Worm (Caenorhabditis elegans) whole organism, dauer: ENCODE data around the gene rpn-13.

Experiments used
- unc-62 ChIP-seq: sonication (generic microtip); optimal IDR thresholded peaks from 2 replicates; lab custom pipeline; 2017; ENCODE audit warnings: missing biosample characterization, missing genetic modification reagents, missing genetic modification characterization

The rpn-13 gene

DNA sequence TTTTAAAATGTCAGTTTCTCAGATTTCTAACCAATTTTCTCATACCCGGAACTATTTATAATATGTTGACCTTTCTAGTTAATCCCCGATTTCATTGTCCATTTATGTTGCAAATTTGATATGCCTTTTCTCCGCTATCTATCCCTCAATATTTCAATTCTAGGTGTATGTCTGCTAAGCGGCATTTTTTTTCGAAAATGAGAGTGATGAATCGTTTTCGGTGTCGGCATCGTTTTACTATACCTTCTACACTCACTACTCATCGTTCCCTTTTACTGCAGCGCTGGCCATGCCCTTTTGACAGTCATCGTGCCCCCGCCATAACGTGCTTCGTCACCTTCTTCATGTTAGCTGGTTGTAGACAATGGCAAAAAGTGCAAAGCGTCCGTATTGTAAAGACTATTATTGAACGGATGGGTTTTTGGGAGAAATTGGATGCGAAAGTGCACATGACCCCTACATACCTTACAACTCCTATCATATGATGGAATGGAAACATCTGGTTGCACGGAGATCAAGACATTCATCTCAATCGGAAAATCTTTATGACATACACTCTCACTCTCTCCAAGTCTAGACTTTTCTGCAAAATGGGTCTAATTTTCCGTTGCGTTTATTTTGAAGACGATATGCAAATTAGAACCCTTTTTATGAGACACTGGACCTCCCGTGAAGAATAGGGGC lies 17.6 kb upstream of the rpn-13 start:
- no peak for TF ChIP-seq unc-62 (GFP tag; lab: Kevin White, UChicago)

DNA sequence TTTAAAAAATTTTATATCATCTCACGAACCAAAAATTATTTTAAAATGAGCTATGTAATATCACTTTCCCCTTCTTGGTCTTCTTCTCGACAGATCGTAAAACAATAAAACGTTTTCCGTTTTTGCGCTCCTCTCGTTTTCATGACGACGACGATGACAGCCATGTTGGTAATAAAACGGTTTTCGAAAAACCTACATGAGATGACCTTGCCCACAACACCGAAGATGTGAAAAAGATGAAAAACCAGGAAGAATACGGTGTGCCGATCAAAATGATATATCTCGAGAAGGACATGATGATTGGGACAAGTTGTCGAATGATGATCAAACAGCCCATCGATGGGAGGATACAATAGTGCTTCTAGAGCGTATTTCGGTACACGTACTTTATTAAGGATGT lies 17.0 kb upstream of the rpn-13 start:
- no peak for TF ChIP-seq unc-62 (GFP tag; lab: Kevin White, UChicago)

DNA sequence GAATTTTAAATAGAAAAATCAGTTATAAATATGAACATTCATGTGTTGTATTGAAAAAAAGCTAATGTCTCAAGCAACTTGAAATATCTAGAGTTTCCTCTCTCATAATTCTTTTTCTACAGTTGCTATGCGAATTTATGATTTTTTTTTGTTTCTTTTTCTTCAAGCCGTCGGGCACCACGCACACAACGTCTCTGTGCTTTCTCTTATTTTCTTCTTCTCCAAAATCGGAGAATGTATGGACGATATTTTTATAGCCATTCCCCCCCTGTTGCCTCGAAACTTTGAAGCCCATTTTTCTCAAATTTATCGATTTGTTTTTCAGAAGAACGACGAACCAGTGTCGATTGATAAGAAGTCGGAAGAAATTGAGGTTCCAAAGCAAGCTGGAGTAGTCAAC lies 15.0 kb upstream of the rpn-13 start:
- no peak for TF ChIP-seq unc-62 (GFP tag; lab: Kevin White, UChicago)

DNA sequence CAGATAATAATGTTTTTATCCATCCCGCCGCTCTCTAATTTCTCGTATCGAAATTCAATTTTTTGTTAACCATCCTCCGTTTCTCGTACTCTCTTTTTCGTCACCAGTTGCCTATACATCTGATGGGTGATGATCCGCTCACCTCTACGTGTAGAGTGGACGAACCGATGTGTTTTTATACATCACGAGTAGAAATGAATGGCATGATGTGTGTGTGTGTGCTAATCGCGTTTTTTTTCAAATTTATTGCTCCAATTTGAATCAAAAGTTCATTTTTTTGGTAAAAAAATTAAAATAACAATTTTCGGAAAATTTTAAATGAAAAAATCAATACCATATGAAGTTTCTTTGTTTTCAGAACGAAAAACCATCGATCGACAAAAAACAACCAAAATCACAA lies 14.3 kb upstream of the rpn-13 start:
- TF ChIP-seq unc-62 (GFP tag; lab: Kevin White, UChicago), result no peak

DNA sequence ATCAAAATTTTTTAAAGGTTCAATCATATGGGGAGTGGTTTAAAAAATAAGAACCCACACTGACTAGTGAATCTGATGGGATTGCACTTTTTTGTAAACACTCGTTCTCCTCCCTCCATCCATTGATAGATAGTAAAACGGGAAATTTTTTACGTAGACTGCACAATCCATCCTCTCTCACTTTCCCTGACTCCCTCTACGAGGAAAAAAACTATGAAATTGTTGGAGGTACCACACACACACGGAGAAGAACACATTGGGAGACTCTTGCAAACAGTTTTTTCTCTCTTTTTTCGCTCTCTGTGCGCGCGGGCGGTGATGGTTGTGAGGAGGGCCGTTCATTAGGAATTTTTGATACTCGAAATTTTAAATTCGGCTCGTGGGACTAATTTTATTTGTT lies 13.6 kb upstream of the rpn-13 start:
- TF ChIP-seq unc-62 (GFP tag; lab: Kevin White, UChicago), result no peak

DNA sequence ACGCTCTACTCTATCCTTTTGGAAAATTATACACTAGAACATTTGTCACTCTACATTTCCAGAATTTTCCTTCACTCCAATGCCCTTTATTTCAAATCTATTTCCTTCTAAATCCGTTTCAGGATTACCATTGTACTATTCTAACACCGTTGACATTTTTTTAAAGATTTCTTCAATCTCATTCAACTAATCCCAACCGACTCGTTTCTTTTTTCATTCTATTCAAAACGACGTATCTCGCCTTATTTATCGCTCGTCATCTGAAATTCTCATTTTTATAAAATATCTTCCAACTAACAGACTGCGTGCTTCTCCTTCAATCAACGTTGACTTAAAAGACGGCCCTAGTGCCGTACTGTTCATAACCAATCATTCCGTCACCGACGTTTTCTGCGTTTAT lies 11.4 kb upstream of the rpn-13 start, which contains the start of gene akap-1:
TSS of gene akap-1 (plus strand) at position 301 of the 400 bp plus-strand sequence.
- no peak for TF ChIP-seq unc-62 (GFP tag; lab: Kevin White, UChicago)

DNA sequence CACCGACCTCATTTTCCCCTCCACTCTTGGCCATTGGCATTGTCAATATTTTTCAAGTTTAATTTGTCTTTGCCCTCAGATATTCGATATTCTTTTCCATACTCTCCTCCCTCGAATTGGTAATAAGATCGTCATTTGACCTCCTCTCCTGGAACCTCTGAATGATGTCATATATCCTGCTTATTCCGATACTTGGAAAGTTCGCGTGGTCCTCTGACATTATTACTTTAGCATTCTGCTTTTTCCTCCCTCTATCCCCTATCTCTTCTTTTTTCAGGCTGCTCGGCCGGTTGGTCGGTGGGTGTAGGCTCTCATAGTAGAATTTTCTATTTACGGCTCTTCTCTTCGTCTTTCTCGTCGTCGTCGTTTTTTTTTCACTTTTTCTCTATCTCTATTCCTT lies 10.7 kb upstream of the rpn-13 start:
- no peak for TF ChIP-seq unc-62 (GFP tag; lab: Kevin White, UChicago)

DNA sequence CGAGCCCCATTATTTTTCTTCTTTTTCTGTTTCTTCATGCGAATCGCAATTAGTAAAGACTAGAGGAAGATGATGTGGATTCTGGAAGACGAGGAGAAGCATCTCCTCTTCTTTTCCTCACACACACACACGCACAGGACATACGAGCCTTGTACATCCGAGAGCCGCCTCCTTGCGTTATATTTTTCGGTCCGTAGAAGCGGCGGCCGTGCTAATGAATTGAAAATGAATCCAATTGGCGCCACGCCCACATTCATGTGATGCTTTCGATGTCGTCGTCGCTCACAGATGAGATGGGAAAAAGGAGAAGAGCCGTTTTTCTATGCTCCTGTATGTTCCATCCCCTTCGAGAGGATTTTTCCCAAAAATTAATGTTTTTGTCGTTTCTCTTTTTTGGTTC lies 9.7 kb upstream of the rpn-13 start:
- no peak for TF ChIP-seq unc-62 (GFP tag; lab: Kevin White, UChicago)

DNA sequence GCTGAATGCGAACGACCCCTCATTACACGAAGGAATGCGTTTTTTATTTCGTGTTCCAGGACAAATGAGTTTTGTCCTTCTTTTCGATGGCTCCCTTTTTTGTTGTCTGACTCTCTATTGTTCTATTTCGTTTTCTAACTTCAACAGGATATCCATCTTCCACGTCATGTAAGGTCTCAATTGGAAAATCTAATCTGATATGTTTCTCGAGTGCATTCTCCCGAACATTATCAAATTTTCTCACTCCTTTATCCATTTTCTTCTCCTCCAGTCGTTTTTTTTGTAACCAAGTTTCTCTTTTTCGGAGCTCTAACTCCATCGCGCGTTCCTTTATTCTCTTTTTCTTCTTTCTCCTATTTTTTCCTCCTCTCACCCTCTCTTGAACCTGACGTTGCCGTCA lies 8.7 kb upstream of the rpn-13 start:
- no peak for TF ChIP-seq unc-62 (GFP tag; lab: Kevin White, UChicago)

DNA sequence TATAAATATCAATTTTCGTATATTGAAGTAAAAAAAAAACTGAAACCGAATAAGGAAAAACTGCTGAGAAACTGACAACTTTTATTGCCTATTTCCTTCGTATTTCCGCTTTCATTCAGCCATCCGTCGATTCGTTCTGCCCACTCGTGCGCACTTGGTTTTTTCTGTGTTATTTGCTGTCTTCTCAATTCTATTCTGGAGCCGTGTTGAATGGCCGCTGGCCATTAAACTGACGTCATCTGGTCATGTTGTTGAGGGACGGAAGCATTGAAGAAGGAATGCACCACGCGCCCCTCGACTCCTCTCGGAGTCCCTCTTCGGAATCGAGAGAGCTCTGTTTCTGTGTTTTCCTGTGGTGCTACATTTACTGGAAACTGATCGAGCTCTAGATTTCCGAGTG lies 6.8 kb upstream of the rpn-13 start:
- TF ChIP-seq unc-62 (GFP tag; lab: Kevin White, UChicago), result no peak

DNA sequence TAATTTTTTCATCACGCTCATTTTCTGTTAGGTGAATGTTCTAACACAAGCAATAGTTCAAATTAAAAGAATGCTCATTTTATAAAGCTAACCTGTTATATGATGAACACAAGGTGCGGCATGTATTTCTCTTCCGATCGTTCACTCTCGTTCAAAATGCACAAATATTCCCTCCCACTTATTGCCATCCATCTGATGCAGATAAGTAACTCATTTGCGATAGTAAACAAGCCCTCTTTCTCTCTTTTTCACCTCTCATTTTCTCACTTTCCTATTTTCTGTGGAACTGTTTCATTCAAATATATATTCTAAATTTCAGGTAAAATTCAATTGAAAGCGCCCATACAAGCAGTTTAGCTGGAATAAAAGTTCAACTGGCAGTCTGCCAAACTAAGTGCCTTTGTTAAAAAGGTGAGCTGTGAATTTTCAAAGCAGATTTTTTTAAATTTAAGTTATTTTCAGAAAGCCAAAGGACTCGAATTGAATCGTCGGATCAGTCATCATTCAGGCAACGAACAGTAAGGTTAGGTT lies 4.3 kb upstream of the rpn-13 start, which contains the start of the genes trmt-10C.2 and C56G2.22:
TSS of gene trmt-10C.2 (plus strand) at position 314 of the 531 bp plus-strand sequence.
TSS of gene C56G2.22 (plus strand) at position 481 of the 531 bp plus-strand sequence.
- no peak for TF ChIP-seq unc-62 (GFP tag; lab: Kevin White, UChicago)

DNA sequence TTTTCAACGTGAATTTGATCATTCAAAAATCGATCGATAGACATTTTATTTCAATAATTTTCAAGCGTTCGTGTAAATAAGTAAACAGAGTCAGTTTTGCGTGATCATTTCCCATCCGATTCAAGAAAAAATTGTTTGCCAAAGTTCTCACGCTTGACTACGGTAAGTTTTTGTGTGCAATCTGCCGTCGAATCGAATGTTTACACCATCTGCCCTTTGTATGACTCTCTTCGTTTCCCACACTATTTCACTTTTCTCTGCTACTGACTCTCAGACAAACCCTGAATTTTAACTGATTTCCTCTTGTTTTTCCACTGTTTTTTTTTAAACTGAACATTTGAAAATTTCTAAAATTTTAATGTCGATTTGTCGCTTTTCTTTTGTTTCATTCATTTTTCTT lies 3.0 kb upstream of the rpn-13 start:
- TF ChIP-seq unc-62 (GFP tag; lab: Kevin White, UChicago), result no peak

DNA sequence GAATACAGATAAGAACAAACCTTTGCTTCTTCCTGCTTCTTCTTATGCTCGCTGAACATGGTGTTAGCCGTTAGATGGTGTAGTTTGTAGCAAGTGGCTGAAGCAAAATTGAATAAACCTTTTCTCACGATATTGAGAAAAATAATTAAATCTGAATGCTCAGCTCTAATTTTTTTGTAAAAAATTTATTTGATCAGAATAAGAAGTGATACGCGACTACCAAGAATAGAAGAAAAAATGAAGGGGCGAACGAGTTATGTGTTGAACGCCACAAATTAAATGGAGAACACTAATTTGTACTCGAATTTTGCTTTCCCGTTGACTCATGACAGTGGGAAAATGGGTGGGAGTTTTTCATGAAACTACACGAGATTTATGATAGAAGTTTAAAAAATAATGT lies 1.5 kb upstream of the rpn-13 start, which contains the start of gene C56G2.9:
TSS of gene C56G2.9 (minus strand) at position 101 of the 400 bp plus-strand sequence.
- no peak for TF ChIP-seq unc-62 (GFP tag; lab: Kevin White, UChicago)

DNA sequence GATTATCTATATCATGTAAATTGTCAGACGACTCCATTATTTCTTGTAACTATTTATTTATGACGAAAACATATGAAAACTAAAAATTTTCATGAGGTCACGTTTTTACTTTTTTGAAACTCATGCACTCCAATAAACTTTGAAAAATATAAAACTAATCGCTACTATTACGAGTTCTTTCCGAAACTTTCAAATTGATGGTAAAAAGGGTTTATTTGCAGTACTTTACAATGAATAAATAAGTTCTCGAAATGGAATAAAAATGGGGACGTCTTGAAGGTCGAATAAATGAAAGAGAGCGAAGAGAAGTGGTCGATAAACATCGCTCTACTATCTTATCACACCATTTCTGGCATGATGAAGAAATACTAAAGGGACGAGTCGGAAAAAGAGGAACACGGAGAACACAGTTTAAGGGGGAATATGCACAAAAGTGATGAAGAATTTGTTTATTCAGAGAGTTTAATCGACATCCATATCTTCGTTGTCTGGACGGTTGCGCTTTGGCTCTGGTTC lies 1.8 kb downstream of the rpn-13 start, which contains the start of gene let-767:
TSS of gene let-767 (minus strand) at position 51 of the 516 bp plus-strand sequence.
- TF ChIP-seq unc-62 (GFP tag; lab: Kevin White, UChicago), result no peak

DNA sequence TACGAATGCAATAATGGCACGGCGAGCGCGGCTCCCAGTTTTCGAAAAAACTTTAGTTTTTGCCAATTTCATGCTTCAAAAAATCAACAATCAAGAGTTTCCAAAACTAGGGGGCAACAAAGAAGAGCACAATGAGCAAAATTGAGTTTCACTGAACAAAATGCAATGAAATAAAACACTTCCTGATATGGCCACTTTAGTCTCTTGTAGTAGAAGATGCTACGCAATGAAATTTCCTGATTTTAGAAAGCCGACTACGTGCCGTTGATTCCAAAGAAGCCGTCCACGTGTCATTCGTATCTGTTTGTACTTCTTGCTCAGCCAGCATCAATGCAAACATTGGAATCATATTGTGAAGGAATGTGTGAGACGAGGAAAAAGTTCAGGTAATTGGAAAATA lies 7.4 kb downstream of the rpn-13 start:
- TF ChIP-seq unc-62 (GFP tag; lab: Kevin White, UChicago), result no peak

DNA sequence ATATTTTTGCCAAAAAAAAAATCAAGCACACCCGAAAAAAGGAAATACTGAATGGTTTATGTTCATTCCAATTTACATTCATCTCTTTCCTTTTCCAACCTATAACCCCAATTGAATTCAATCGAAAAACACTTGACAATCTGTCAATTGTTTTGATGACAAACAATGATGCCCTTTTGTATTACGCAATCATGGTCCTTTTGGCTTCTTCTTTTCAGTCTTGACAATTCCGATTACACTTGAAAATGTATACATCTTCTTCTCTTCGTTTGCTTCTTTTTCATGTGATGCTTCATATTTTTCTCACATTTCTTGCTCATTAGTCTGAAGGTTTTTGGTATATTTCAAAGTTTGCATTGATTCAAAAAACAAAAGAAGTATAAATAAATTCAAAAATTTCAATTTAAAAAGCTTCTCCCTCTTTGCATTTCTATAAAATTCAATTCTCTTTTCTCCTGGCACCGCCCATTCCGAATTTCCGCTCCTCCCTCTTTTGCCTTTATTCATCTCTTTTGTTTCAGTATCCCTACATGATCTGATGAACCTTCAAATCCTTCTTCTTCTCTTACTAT lies 10.4 kb downstream of the rpn-13 start, which contains the start of gene C56G2.4:
TSS of gene C56G2.4 (plus strand) at position 522 of the 572 bp plus-strand sequence.
- TF ChIP-seq unc-62 (GFP tag; lab: Kevin White, UChicago), result no peak
